Worm (Caenorhabditis elegans): Measurements from ENCODE around the gene ptd-2.

- TF ChIP-seq ZK546.5 (tag; optimal IDR thresholded peaks at IDR 0.05) (no peak), lin-11 (tag; optimal IDR thresholded peaks at IDR 0.05) (no peak), nhr-25 (tag; optimal IDR thresholded peaks at IDR 0.05) (no peak), lin-39 (tag; optimal IDR thresholded peaks at IDR 0.05) (no peak), ama-1 (optimal IDR thresholded peaks at IDR 0.05) (no peak), nhr-237 (tag; optimal IDR thresholded peaks at IDR 0.05) (no peak), alr-1 (tag; optimal IDR thresholded peaks at IDR 0.05) (no peak)
These were observed 53.0 kb downstream of the ptd-2 start, which contains the start of gene nhr-39 for ce11 chrV:9303026-9303425.

Measured in whole organism, L2 larva.